Fruit fly (Drosophila melanogaster): Measurements from ENCODE around the gene CG4281.

dm6 chrX:2075846-2076377 is 11.0 kb upstream of the CG4281 start, which contains the start of gene CG4045:
- TF ChIP-seq Sox102F (GFP tag; optimal IDR thresholded peaks at IDR 0.05): no peak
- no peak for TF ChIP-seq dac (GFP tag; optimal IDR thresholded peaks at IDR 0.05)
- TF ChIP-seq Lpt (GFP tag; optimal IDR thresholded peaks at IDR 0.05): no peak
- TF ChIP-seq pdm3 (GFP tag; optimal IDR thresholded peaks at IDR 0.05): no peak
- TF ChIP-seq CG9139 (GFP tag; optimal IDR thresholded peaks at IDR 0.05): no peak
- TF ChIP-seq Hr38 (GFP tag; optimal IDR thresholded peaks at IDR 0.05): no peak
- TF ChIP-seq Gug (GFP tag; IDR thresholded peaks at IDR 0.05): no peak
- no peak for TF ChIP-seq CG34406 (GFP tag; optimal IDR thresholded peaks at IDR 0.05)
- no peak for TF ChIP-seq CG6854 (GFP tag; optimal IDR thresholded peaks at IDR 0.05)
- peak; percentile 73 for TF ChIP-seq svp (GFP tag)
- TF ChIP-seq Blimp-1 (GFP tag; optimal IDR thresholded peaks at IDR 0.05): no peak
